Worm (Caenorhabditis elegans): ENCODE results near the gene swt-3.

Gene swt-3

ce11 chrIV:10790353-10790752, 9.9 kb upstream of the swt-3 start, which contains the start of gene pept-2:
pept-2 (plus strand) TSS chrIV:10790653.
- TF ChIP-seq nhr-25 (tag; optimal IDR thresholded peaks at IDR 0.05) (peak; percentile 31), skn-1 (tag; optimal IDR thresholded peaks at IDR 0.05) (no peak)

ce11 chrIV:10786731-10787130, 6.2 kb upstream of the swt-3 start, which contains the start of gene srd-7:
srd-7 (minus strand) TSS chrIV:10786831.
- TF ChIP-seq mbf-1 (tag; optimal IDR thresholded peaks at IDR 0.05) (no peak), alr-1 (tag; optimal IDR thresholded peaks at IDR 0.05) (no peak), ceh-16 (tag; optimal IDR thresholded peaks at IDR 0.05) (no peak), sma-3 (GFP tag; optimal IDR thresholded peaks at IDR 0.05) (no peak), ZK546.5 (tag; optimal IDR thresholded peaks at IDR 0.05) (no peak), nhr-237 (tag; optimal IDR thresholded peaks at IDR 0.05) (no peak), gmeb-1 (tag; optimal IDR thresholded peaks at IDR 0.05) (no peak), ztf-11 (tag; optimal IDR thresholded peaks at IDR 0.05) (no peak), ceh-82 (tag; optimal IDR thresholded peaks at IDR 0.05) (no peak), unc-62 (GFP tag; optimal IDR thresholded peaks at IDR 0.05) (no peak), egl-27 (tag; optimal IDR thresholded peaks at IDR 0.05) (no peak), crh-2 (tag; optimal IDR thresholded peaks at IDR 0.05) (no peak), snpc-4 (tag; optimal IDR thresholded peaks at IDR 0.05) (no peak), lin-11 (tag; optimal IDR thresholded peaks at IDR 0.05) (no peak), unc-39 (tag; optimal IDR thresholded peaks at IDR 0.05) (no peak)

- TF ChIP-seq peb-1 (tag; optimal IDR thresholded peaks at IDR 0.05) (no peak), ama-1 (optimal IDR thresholded peaks at IDR 0.05) (no peak), ztf-1 (GFP tag; conservative IDR thresholded peaks at IDR 0.05) (no peak), dmd-4 (tag; optimal IDR thresholded peaks at IDR 0.05) (no peak), mab-5 (tag; optimal IDR thresholded peaks at IDR 0.05) (no peak), egl-27 (tag; optimal IDR thresholded peaks at IDR 0.05) (peak; percentile 4), nhr-25 (tag; optimal IDR thresholded peaks at IDR 0.05) (peak; percentile 75), Y55F3AM.14 (GFP tag; optimal IDR thresholded peaks at IDR 0.05) (no peak), nhr-129 (tag; optimal IDR thresholded peaks at IDR 0.05) (peak; percentile 8), blmp-1 (tag; optimal IDR thresholded peaks at IDR 0.05; ENCODE audit: insufficient read depth) (peak; percentile 70), nhr-237 (tag; optimal IDR thresholded peaks at IDR 0.05) (no peak), ztf-11 (tag; optimal IDR thresholded peaks at IDR 0.05) (no peak), sma-3 (GFP tag; optimal IDR thresholded peaks at IDR 0.05) (peak; percentile 31), crh-2 (tag; optimal IDR thresholded peaks at IDR 0.05) (peak; percentile 54), nhr-10 (tag; optimal IDR thresholded peaks at IDR 0.05) (no peak), skn-1 (tag; optimal IDR thresholded peaks at IDR 0.05) (no peak), nhr-21 (tag; optimal IDR thresholded peaks at IDR 0.05) (peak; percentile 83), fos-1 (tag; optimal IDR thresholded peaks at IDR 0.05) (peak; percentile 27), sma-9 (GFP tag; optimal IDR thresholded peaks at IDR 0.05) (peak; percentile 93), sma-9 (tag; optimal IDR thresholded peaks at IDR 0.05) (no peak)
Measured at ce11 chrIV:10784085-10784484, 3.6 kb upstream of the swt-3 start.

- TF ChIP-seq elt-1 (tag; optimal IDR thresholded peaks at IDR 0.05): no peak
- no peak for TF ChIP-seq nhr-6 (tag; optimal IDR thresholded peaks at IDR 0.05)
- peak; percentile 4 for TF ChIP-seq nhr-129 (tag; optimal IDR thresholded peaks at IDR 0.05)
- peak in 1 of 2 experiments; percentile 43 for TF ChIP-seq lsy-2 (tag; optimal IDR thresholded peaks at IDR 0.05)
- peak; percentile 35 for TF ChIP-seq crh-2 (tag; optimal IDR thresholded peaks at IDR 0.05)
- no peak for TF ChIP-seq nhr-10 (tag; optimal IDR thresholded peaks at IDR 0.05)
- no peak for TF ChIP-seq unc-39 (tag; optimal IDR thresholded peaks at IDR 0.05)
- peak; percentile 48 for TF ChIP-seq egl-27 (tag; optimal IDR thresholded peaks at IDR 0.05)
- TF ChIP-seq ama-1 (optimal IDR thresholded peaks at IDR 0.05): no peak
- TF ChIP-seq lin-13 (GFP tag; optimal IDR thresholded peaks at IDR 0.05): no peak
- TF ChIP-seq nhr-12 (tag; optimal IDR thresholded peaks at IDR 0.05): no peak
- TF ChIP-seq nhr-237 (tag; optimal IDR thresholded peaks at IDR 0.05): no peak
- no peak for TF ChIP-seq alr-1 (tag; optimal IDR thresholded peaks at IDR 0.05)
- peak; percentile 84 for TF ChIP-seq blmp-1 (tag; optimal IDR thresholded peaks at IDR 0.05; ENCODE audit: insufficient read depth)
- peak; percentile 56 to 80 for TF ChIP-seq mdl-1 (tag; optimal IDR thresholded peaks at IDR 0.05)
- TF ChIP-seq lin-39 (tag; optimal IDR thresholded peaks at IDR 0.05): no peak
- TF ChIP-seq skn-1 (tag; optimal IDR thresholded peaks at IDR 0.05): no peak
- peak; percentile 92 for TF ChIP-seq nhr-21 (tag; optimal IDR thresholded peaks at IDR 0.05)
- no peak for TF ChIP-seq lin-11 (tag; optimal IDR thresholded peaks at IDR 0.05)
- TF ChIP-seq fos-1 (tag; optimal IDR thresholded peaks at IDR 0.05): peak; percentile 41
- TF ChIP-seq gmeb-1 (tag; optimal IDR thresholded peaks at IDR 0.05): peak; percentile 45
- TF ChIP-seq snpc-4 (tag; optimal IDR thresholded peaks at IDR 0.05): no peak
- no peak for TF ChIP-seq sem-4 (tag; optimal IDR thresholded peaks at IDR 0.05)
- TF ChIP-seq ceh-16 (tag; optimal IDR thresholded peaks at IDR 0.05): no peak
- TF ChIP-seq ztf-4 (tag; optimal IDR thresholded peaks at IDR 0.05): no peak
- TF ChIP-seq C34F6.9 (tag; optimal IDR thresholded peaks at IDR 0.05): no peak
- peak; percentile 79 for TF ChIP-seq nhr-25 (tag; optimal IDR thresholded peaks at IDR 0.05)
- TF ChIP-seq nhr-11 (tag; optimal IDR thresholded peaks at IDR 0.05): no peak
- peak; percentile 82 for TF ChIP-seq sma-3 (GFP tag; optimal IDR thresholded peaks at IDR 0.05)
- no peak for TF ChIP-seq mbf-1 (tag; optimal IDR thresholded peaks at IDR 0.05)
- TF ChIP-seq sma-9 (GFP tag; optimal IDR thresholded peaks at IDR 0.05): peak; percentile 98
- no peak for TF ChIP-seq sma-9 (tag; optimal IDR thresholded peaks at IDR 0.05)
- TF ChIP-seq nhr-77 (tag; optimal IDR thresholded peaks at IDR 0.05): no peak
- TF ChIP-seq Y55F3AM.14 (GFP tag; optimal IDR thresholded peaks at IDR 0.05): peak; percentile 5
- TF ChIP-seq peb-1 (tag; optimal IDR thresholded peaks at IDR 0.05): no peak
- no peak for TF ChIP-seq ceh-82 (tag; optimal IDR thresholded peaks at IDR 0.05)
- no peak for TF ChIP-seq dmd-4 (tag; optimal IDR thresholded peaks at IDR 0.05)
Measured at ce11 chrIV:10782014-10782413, 1.5 kb upstream of the swt-3 start.

Measured in whole organism, L2 larva.